Worm (Caenorhabditis elegans): ENCODE measurements around the gene spin-3.
A peak's percentile ranks its signal among the peaks of the same experiment; 100 is the strongest.

spin-3 gene

DNA sequence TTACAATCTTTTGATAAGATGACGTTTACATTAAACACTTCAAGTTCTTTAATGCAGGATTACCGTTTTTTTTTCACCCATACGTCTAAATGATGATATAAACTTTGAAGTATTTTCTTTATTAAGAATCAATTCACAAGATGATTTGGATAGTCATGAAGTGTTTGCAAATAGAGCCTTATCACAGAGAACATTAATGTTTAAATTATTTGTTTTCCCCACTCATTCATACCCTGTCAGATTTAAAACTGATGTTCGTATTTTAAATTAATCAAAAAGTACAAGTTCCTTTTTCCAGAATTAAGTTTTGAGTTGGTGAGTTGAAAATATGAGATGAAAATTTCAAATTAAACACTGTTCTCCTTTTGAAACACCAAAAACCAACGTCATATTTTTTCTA, 39.4 kb upstream of the spin-3 start, which contains the start of gene R03G8.3:
Gene R03G8.3, plus strand, starts transcription at position 301 of the 400 bp plus-strand sequence.
- TF ChIP-seq grh-1 (GFP tag; IDR thresholded peaks at IDR 0.05) (no peak), vab-15 (tag; optimal IDR thresholded peaks at IDR 0.05) (no peak), rnt-1 (tag; optimal IDR thresholded peaks at IDR 0.05) (no peak), ceh-90 (tag; optimal IDR thresholded peaks at IDR 0.05) (no peak), nhr-90 (tag; optimal IDR thresholded peaks at IDR 0.05; ENCODE audit: poor library complexity) (no peak)

DNA sequence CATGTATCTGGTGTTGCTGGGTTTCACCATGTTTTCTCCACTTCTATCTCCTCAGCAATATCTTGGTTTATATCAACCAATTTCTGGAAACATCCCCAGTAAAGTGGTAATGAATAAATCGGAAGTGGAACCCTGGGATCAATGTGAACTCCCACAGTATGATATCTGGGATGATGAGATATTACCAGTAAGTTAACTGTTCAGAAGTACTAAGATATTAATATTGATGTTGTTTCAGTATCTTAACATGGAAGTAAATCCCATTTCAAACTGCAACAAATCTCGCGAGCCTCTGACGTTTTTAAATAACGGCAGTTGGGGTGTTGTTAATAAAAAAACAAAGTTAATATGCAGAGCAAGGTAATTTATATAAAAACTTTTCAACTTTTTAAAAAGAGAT, 38.9 kb upstream of the spin-3 start:
- TF ChIP-seq ets-5 (GFP tag; IDR thresholded peaks at IDR 0.05) (no peak), tbx-2 (tag; optimal IDR thresholded peaks at IDR 0.05) (no peak), lin-39 (tag; optimal IDR thresholded peaks at IDR 0.05) (no peak), nhr-12 (tag; optimal IDR thresholded peaks at IDR 0.05) (no peak), nhr-28 (tag; optimal IDR thresholded peaks at IDR 0.05) (no peak), zag-1 (tag; optimal IDR thresholded peaks at IDR 0.05) (no peak), unc-30 (tag; optimal IDR thresholded peaks at IDR 0.05) (no peak), lir-3 (tag; optimal IDR thresholded peaks at IDR 0.05; ENCODE audit: poor library complexity) (no peak), lin-35 (GFP tag; optimal IDR thresholded peaks at IDR 0.05) (no peak)

DNA sequence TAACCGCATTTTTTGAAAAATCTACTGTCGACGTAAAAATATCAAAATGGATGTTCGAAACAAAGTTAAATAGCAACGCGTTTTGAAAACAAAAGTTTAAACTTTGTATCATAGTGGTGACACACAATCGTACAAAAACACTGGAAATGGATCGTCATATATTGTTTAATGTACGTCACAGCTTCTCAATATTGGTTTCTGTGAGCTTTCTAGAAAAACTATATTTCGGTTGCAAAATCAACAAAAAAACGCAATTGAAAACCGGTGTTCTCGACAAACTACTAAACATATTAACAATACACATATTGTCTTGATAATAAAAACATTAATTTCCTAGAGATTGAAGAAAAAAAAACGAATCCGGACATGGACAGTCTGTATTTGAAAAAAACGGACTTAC, 29.6 kb upstream of the spin-3 start, which contains the start of gene R03G8.6:
Gene R03G8.6, minus strand, starts transcription at position 101 of the 400 bp plus-strand sequence.
- TF ChIP-seq efl-1 (optimal IDR thresholded peaks at IDR 0.05) (no peak), efl-1 (GFP tag; optimal IDR thresholded peaks at IDR 0.05 in 1 of 2) (peak in 1 of 2 experiments; percentile 46), ces-1 (GFP tag; optimal IDR thresholded peaks at IDR 0.05) (no peak)

DNA sequence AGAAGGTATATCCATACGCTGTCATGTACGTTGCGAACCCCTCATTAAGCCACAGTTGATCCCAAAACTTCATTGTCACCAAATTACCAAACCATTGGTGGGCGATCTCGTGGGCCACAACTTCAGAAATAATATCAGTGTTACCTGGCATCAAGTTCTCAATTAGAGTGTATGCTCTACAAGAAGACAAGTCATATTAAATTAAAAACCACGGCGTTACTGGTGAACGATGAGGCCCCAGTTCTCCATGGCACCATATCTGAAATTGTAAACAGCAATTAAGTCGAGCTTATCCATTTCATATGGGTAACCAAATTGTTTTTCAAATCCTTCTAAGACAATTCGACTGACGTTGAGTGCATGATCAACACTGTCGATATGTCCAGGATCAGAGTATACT, 27.2 kb upstream of the spin-3 start:
- TF ChIP-seq efl-1 (optimal IDR thresholded peaks at IDR 0.05) (no peak), efl-1 (GFP tag; optimal IDR thresholded peaks at IDR 0.05 in 1 of 2) (no peak), nhr-19 (GFP tag; conservative IDR thresholded peaks at IDR 0.05) (no peak), skn-1 (tag; optimal IDR thresholded peaks at IDR 0.05) (no peak), grh-1 (GFP tag; IDR thresholded peaks at IDR 0.05) (no peak), nhr-28 (tag; optimal IDR thresholded peaks at IDR 0.05) (no peak)

DNA sequence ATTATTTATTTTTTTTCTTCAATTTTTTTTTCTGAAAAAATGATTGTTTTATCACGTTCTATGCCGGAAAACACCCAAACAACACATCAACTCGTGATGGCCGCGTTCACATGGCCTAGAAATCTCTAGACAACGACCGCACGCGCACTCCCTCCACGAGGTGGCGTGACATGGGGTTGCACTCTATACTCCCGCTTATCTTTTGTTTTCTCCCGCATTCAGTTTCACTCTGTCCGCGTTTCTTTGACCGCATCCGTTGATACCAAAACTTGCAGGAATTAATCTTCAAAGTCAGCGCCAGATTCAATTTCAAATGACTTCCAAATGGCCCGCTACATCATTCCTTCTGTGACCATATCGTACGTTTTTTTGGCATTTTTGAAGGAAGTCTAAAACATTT, 25.1 kb upstream of the spin-3 start, which contains the start of gene F17H10.1:
Gene F17H10.1, plus strand, starts transcription at position 276 of the 400 bp plus-strand sequence.
- TF ChIP-seq lsy-2 (tag; optimal IDR thresholded peaks at IDR 0.05): peak in 1 of 2 experiments; percentile 56
- no peak for TF ChIP-seq hlh-17 (GFP tag; optimal IDR thresholded peaks at IDR 0.05; ENCODE audit: borderline replicate concordance)
- TF ChIP-seq C34B4.2 (tag; optimal IDR thresholded peaks at IDR 0.05): no peak
- TF ChIP-seq nhr-237 (tag; optimal IDR thresholded peaks at IDR 0.05): no peak
- no peak for TF ChIP-seq nhr-47 (tag; optimal IDR thresholded peaks at IDR 0.05)
- TF ChIP-seq tlp-1 (tag; optimal IDR thresholded peaks at IDR 0.05): no peak
- TF ChIP-seq sox-4 (tag; optimal IDR thresholded peaks at IDR 0.05): peak; percentile 18
- peak; percentile 85 for TF ChIP-seq nhr-90 (tag; optimal IDR thresholded peaks at IDR 0.05; ENCODE audit: poor library complexity)
- TF ChIP-seq fos-1 (tag; optimal IDR thresholded peaks at IDR 0.05): no peak
- TF ChIP-seq nhr-11 (tag; optimal IDR thresholded peaks at IDR 0.05): no peak
- no peak for TF ChIP-seq F16B12.6 (tag; optimal IDR thresholded peaks at IDR 0.05)
- no peak for TF ChIP-seq hpl-2 (GFP tag; optimal IDR thresholded peaks at IDR 0.05)
- no peak for TF ChIP-seq jun-1 (tag; optimal IDR thresholded peaks at IDR 0.05)
- TF ChIP-seq lin-15B (tag; optimal IDR thresholded peaks at IDR 0.05): no peak
- no peak for TF ChIP-seq zip-4 (GFP tag; optimal IDR thresholded peaks at IDR 0.05)
- no peak for TF ChIP-seq ceh-63 (GFP tag; optimal IDR thresholded peaks at IDR 0.05)
- no peak for TF ChIP-seq nhr-28 (tag; optimal IDR thresholded peaks at IDR 0.05)
- TF ChIP-seq ama-1 (optimal IDR thresholded peaks at IDR 0.05): no peak
- peak; percentile 50 to 81 for TF ChIP-seq lin-35 (GFP tag; optimal IDR thresholded peaks at IDR 0.05)
- peak; percentile 90 for TF ChIP-seq nhr-85 (tag)
- TF ChIP-seq mdl-1 (tag; optimal IDR thresholded peaks at IDR 0.05): peak; percentile 28 to 98
- TF ChIP-seq nhr-20 (tag; optimal IDR thresholded peaks at IDR 0.05): peak; percentile 93
- no peak for TF ChIP-seq sup-37 (GFP tag; optimal IDR thresholded peaks at IDR 0.05)
- TF ChIP-seq efl-1 (optimal IDR thresholded peaks at IDR 0.05): peak in 1 of 2 experiments; percentile 18
- peak; percentile 17 to 89 for TF ChIP-seq efl-1 (GFP tag; optimal IDR thresholded peaks at IDR 0.05 in 1 of 2)
- TF ChIP-seq nhr-84 (tag; optimal IDR thresholded peaks at IDR 0.05): no peak
- peak in 2 of 3 experiments; percentile 12 to 69 for TF ChIP-seq ceh-82 (tag; optimal IDR thresholded peaks at IDR 0.05)
- no peak for TF ChIP-seq fkh-4 (tag; optimal IDR thresholded peaks at IDR 0.05; ENCODE audit: borderline replicate concordance)
- TF ChIP-seq dsc-1 (tag; optimal IDR thresholded peaks at IDR 0.05): no peak
- no peak for TF ChIP-seq grh-1 (GFP tag; IDR thresholded peaks at IDR 0.05)
- TF ChIP-seq ceh-90 (tag; optimal IDR thresholded peaks at IDR 0.05): peak; percentile 31
- no peak for TF ChIP-seq zag-1 (tag; optimal IDR thresholded peaks at IDR 0.05)
- TF ChIP-seq vab-15 (tag; optimal IDR thresholded peaks at IDR 0.05): no peak
- no peak for TF ChIP-seq fkh-10 (GFP tag; optimal IDR thresholded peaks at IDR 0.05)
